Fruit fly (Drosophila melanogaster) whole organism: ENCODE measurements around the gene Fmr1.

ENCODE experiments used
- CG8478 ChIP-seq: fragments of >200 bp; optimal IDR thresholded peaks from 2 replicates; lab custom pipeline; 2018; ENCODE audit warnings: inconsistent platforms
- Dll ChIP-seq: fragments of >200 bp; optimal IDR thresholded peaks from 2 replicates; lab custom pipeline; 2017
- EcR ChIP-seq, 2 experiments: fragments of >200 bp; optimal IDR thresholded peaks; 2 replicates each; lab custom pipeline; 2017; ENCODE audit warnings: missing biosample characterization in 2 of 2, missing genetic modification characterization in 2 of 2, missing genetic modification reagents in 2 of 2
- psq ChIP-seq: fragments of >200 bp; optimal IDR thresholded peaks from 2 replicates; lab custom pipeline; 2017
- usp ChIP-seq: fragments of >200 bp; optimal IDR thresholded peaks from 2 replicates; lab custom pipeline; 2017; ENCODE audit warnings: missing biosample characterization, missing genetic modification characterization, mixed read lengths

DNA sequence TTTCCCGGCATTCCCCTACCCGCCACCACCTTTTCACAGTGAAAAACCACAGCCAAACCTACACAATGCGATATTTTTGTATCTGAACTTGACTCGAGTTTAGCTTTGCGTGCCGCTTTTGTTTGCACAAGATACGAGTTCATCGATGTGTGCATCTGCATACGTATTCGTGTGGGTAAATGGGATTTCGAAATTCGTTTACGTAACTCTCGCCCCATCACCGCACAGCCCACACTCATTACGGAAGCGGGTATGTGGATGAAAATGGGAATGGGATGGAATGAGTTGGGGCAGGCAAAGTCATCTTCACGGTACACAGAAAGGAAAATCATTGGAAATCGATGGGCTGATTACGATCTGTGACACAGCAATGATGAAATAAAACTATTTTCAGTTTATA is 23.7 kb downstream of the Fmr1 start:
- TF ChIP-seq usp (GFP tag; lab: Kevin White, UChicago) (no peak), EcR (GFP tag; optimal IDR thresholded peaks at IDR 0.05; lab: Kevin White, UChicago) (no peak), Dll (lab: Kevin White, UChicago) (no peak), psq (no peak), CG8478 (lab: Kevin White, UChicago) (no peak)
